Fruit fly (Drosophila melanogaster): ENCODE data around the gene CG6766.
"Not testable (repeated sequence)": the region's sequence is repeated elsewhere in the genome, so short reads cannot be mapped to it uniquely, and the experiment has no call there.

DNA sequence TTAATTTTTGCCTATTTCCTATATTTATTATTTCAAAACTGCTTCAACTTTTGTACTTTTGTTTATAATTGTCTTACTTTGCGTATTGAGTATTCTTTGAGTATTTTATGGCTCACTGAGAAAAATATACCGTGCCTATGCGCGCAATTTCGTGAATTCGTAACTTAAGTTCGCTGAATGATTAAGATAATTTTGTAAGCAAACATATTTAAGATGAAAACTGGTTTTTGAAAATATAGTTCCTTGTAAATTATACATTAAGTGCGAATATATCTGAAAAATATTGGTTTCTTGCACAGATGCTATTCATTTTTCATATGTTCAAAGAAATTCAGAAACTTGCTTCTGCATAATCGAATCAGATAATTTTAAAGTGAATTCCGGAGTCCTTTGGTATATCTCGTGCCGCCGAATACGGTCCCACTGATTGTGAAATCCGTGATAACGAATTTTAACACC is 45.1 kb downstream of the CG6766 start, which contains the start of the genes CG18789 and Qtzl:
- TF ChIP-seq cyc, vri (GFP tag; optimal IDR thresholded peaks at IDR 0.05): not testable (repeated sequence)
